Fruit fly (Drosophila melanogaster) ovary, adult (tissue): ENCODE results near the gene CG1316.

Experiments
- CG17801 ChIP-seq: fragments of 200-800 bp; optimal IDR thresholded peaks from 2 replicates; lab custom pipeline; 2019; ENCODE audit warnings: missing biosample characterization, mild to moderate bottlenecking, missing genetic modification characterization, moderate library complexity; ENCODE audit not compliant: partially characterized antibody

Gene CG1316

DNA sequence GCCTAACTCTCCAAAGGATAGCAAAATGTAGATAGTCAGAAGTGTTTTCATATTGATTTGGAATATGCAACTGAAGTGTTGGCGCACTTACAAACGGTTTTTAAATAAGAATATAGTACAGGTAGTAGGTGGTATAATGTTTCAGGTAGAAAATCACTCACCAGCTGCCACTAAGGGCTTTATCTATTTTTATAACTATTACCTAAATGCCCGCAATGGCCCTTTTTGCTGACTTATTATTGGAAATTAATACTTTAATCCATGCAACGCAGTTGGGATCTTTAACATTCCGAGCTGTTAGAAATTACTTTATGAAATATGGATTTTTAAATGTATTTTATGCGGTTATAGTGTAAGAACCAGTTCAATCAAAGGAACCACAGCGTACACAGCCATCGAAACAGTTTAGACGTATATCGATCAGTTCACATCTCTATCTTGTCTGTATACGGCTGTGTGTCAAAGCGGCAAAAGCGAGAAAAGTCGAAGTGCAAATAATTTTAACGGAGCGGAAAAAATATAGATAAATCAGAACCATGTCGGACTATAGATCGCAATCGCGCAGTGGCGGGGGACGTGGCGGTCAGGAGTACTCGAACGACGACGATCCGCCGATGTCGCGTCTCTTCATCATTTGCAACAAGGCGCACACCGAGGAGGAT is at the start of gene CG1316, which contains the start of gene srw:
Gene CG1316 (plus strand): TSS at position 424 of the 662 bp plus-strand sequence.
Gene srw (minus strand): TSS at position 51 of the 662 bp plus-strand sequence.
- TF ChIP-seq CG17801 (GFP tag; lab: Kevin White, UChicago) = peak; percentile 47

DNA sequence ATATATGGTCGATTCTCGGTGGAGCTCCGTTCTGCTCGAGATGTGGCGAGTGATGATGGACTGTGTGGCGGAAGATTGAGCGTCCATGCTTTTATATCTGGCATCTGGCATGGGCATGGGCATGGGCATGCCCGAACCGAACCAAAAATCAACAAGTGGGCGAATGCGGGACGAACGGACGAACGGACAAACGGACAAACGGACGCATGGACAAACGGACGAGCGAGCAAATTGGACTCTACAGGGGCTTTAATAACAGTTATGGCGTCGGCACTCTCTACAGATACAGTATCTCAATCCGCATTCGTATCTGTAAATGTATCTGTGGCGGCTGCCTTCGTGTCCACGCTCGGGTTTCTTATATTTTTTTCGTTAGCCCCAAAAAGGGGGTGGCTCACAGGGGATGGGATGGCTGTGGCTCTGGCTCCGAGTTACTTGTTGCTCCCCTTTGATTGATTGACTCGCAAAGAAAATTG is 47.5 kb upstream of the CG1316 start, which contains the start of gene ImpL2:
Gene ImpL2 (minus strand): TSS at position 51 of the 476 bp plus-strand sequence.
- TF ChIP-seq CG17801 (GFP tag; lab: Kevin White, UChicago) = no peak

DNA sequence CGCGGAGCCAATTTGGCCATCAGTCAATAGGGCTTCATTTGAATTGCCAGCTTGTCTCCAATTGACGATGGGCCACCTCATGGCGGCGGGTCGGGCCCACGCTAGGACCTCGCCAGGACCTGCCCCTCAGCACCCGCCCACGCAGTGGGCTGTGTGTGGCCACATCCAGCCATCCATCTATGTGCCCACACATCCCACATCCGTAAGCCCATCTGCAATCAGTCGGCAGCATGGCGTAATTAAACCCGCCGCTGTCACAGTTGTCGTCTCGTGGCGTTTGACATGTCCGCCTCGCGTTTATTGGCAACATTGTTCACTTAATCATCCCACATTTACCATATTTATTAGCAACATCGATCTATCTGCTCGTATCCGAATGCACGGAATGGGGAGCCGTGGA is 45.5 kb upstream of the CG1316 start:
- TF ChIP-seq CG17801 (GFP tag; lab: Kevin White, UChicago) = no peak

DNA sequence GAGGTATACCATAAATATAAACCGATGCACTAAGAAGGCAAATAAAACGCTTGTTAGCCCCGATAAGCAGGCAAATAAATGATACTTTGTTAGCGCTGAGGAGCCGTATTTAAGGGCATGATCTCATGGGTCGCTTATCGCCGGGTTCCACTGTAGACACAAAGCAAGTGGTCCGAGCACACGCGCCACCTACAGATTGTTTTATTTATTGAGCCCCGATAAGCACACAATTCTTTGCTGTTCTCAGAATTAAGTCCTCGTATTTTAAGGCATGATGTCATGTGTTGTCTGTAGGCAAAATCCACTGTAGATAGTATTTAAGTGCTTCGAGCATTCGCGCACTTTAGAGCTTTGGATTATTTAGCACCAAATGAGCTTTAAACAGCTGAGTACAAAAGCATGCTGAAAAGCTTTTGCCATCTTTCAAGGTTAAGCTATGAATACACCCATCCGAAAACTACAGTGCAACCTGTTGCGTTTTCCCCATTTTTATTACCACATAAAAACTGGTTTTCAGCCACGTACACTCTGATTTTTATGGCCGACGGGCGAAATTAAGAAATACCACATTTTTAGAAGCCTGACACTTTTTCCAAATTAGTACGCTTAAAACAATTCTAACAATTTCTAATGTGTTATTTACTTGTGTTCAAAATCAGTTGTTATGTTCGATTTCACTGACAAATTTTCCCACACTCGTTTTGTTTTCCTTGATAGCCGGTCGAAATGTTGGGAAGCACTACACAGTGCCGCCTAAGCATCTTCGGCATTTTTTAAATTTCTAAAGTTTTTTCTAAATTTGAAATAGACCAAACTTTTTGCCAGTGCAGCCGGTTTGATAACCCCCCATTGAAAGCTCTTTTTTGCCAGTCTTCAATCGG is 44.0 kb upstream of the CG1316 start, which contains the start of gene Sqor:
Gene Sqor (plus strand): TSS at position 732 of the 881 bp plus-strand sequence.
- peak; percentile 83 for TF ChIP-seq CG17801 (GFP tag; lab: Kevin White, UChicago)

DNA sequence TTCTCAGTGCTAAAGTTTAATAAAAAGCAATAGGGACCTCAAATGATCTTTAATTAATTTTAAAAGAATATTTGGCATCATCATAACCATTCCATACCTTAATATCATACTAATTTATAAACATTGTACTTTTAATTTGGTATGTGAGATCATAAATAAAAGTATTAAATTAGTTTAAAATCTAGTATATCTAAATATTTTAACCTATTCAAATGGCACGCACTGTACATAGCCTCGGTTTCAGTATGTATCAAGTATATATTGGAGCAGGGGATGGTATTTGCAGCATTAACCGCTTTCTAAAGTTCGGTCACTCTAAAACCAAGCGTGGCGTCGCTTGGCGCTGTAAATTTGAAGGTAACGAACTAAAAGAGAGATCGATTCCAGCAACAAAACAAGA is 41.2 kb upstream of the CG1316 start, which contains the start of gene pav:
Gene pav (plus strand): TSS at position 307 of the 400 bp plus-strand sequence.
- TF ChIP-seq CG17801 (GFP tag; lab: Kevin White, UChicago) = peak; percentile 6

DNA sequence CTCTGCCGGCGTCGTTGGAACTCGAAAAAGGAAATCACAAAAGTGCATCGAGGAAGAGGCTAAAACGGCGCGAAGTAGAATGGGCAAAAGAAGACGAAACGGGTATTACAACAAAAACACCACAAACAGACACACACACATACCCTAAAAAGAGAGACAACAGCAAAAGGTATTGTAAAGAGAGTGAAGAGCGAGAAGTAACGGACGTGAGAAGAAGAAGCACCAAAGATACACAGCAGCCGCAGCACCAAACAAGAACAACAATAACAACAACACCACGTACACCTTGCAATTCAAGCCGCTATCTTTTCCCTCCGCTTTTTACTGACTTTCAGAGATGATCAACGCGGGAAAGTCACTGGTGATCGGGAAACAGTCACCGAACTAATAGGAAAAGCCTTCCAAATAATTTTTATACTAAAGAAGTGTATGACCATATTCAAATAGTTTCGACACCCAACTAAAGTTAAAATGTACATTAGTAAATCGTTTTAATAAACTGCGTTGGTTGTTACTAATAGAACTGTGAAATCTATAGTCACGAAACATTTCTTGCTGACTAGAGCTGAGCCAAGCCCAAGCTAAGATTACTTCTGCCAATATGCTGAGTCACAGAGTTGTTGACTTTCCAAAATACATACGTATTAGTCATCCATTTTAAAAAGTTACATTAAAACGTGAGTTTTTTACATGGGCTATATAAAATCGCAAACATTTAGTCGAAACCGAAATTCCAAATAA is 31.4 kb upstream of the CG1316 start:
- peak; percentile 20 for TF ChIP-seq CG17801 (GFP tag; lab: Kevin White, UChicago)

DNA sequence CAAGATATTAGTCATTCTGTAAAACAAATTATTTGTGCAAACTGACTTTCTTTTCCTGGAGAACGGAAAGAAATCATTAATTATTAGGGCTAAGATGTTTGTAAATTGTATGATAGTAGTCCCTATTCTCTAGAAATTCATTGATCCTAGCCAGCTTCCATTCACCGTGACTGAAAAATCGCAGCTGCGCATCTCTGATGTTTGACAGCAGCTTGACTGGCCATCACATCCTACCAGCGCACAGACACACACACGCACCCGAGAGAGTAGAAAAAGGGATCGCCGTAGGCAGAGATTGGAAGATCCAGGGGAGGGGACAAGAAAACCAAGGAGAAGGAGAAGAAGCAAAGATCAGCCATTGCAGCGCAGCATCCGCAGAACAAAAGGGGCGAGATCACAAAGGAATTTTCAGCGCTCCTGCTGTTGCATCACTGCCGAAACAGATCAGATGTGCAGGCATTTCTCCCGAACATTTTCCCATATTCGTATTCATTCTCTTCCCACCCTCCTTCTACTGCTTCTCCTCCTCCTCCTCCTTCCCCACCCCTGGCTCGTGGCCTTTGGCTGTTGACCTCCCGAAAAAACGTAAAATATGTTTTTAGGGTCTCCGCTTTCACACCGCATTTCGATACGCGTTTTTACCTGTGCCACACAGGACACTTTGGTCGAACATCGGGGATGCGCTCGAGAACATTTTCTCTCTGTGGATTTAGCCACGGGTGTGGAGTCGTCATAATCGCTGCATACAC is 30.6 kb upstream of the CG1316 start:
- TF ChIP-seq CG17801 (GFP tag; lab: Kevin White, UChicago) = no peak

DNA sequence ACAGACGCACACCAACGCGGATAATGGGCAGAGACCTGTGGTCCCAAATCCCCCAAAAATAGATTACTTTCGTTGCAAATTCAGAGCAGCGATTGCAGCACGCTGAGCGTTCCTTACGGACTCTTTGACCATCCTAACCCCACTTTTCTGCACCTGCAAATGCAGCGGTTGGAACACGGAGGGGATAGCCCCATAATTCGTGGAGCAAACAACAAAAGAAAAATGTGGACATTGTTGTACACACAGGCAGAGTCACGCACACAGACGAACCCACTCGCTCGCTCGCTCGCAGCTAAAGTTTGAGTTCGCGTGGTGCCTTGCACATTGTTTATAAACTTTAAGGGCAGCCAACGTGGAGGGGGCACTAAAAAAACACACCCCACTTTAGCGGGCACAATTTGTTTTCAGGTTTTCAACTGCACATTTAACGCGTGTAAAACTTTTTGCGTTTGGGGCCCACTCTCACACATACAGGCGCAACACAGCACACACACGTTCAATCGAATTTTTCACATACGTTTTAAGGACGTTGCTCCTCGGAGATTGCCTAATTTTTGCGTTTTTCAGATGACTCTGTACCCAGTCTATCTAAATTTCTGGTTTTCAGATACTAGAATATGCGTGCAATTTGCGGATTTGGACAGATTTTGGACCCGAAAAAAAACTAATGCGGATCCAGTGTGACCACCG is 29.9 kb upstream of the CG1316 start:
- TF ChIP-seq CG17801 (GFP tag; lab: Kevin White, UChicago) = no peak

DNA sequence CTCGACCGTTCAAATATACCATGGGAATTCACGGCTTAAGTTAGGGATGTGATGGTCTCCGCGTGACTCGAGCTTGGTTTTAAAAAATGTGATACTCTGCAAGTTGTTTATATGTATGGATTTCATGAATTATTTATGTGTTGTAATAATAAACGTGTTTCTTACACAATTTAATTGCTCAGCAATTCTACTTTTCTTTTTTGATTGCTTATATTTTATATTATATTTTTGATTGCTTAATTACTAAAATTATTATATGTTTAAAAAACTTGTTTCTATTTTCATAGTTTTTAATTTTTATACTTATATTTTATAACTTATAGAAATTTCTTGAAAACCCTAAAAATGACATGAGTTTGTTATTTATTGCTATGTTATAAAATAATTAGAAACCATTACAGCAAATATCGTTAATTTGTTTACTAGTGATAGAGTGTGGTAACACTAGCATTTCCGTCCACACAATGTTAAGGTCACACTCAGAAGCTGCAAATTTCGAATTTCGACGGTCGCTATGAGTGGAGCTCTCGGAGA is 29.3 kb upstream of the CG1316 start, which contains the start of the genes ago and CG1265:
Gene ago (minus strand): TSS at position 6 of the 534 bp plus-strand sequence.
Gene CG1265 (plus strand): TSS at position 476 of the 534 bp plus-strand sequence.
- TF ChIP-seq CG17801 (GFP tag; lab: Kevin White, UChicago) = peak; percentile 32

DNA sequence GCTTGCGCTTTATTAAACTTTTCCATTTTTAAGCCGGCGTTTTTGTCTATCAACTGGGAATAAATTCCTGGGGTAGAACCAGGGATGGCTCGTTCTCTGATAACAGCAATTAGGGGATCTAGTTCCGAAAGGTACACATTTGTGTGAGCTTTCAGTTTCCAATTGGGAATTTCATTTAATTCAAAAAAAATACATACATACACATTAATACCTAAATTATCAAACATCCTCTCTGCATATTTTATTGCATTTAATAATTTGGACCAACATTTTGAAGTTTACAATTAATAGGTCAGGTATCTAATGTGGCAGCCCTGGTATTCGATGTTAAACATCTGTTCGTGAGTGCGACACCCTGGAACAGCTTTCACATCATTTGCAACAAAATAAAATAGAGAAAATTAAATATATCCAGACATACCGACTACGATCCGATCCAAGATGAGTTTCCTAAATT is 24.5 kb upstream of the CG1316 start, which contains the start of the genes CG15011 and CG1309:
Gene CG15011 (minus strand): TSS at position 51 of the 457 bp plus-strand sequence.
Gene CG1309 (plus strand): TSS at position 329 of the 457 bp plus-strand sequence.
- TF ChIP-seq CG17801 (GFP tag; lab: Kevin White, UChicago) = peak; percentile 83

DNA sequence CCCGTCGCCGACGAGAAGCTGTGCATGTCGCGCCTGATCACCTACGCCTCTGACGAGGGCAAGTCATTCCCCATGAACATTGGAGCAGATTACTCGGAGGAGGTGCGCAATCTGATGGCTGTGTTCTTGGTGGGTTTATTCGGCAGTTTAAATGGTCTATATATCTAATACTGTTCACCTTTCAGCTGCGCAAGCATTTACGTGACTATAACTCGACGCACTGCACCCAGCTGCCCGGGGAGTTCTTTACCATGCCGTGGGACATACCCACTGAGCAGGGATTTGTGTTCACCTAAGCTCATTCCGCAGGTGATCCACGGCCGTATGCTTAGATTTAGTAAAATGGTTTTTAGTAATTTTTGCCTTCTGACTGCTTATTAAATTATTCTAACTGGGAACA is 22.5 kb upstream of the CG1316 start:
- TF ChIP-seq CG17801 (GFP tag; lab: Kevin White, UChicago) = no peak

DNA sequence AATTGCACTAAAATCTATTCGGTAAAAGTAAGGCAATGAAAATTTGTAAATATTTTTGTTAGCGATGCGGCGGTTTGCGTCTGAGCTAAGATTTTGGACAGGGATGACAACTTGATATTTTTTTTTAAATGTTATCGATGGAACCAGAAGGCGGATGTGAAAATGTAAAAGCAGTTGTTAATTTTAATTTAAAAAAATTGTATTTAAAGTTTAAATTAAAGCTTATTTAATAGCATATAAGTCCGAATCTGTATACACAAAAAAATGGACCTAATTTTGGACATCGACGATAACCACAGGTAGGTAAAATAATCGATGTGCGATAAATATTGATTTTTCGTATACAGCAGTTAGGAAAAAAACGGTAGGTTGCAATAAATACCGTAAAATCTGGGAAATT is 21.3 kb upstream of the CG1316 start, which contains the start of the genes CG11586 and VhaM9.7-a:
Gene CG11586 (minus strand): TSS at position 87 of the 400 bp plus-strand sequence.
Gene VhaM9.7-a (plus strand): TSS at position 322 of the 400 bp plus-strand sequence.
- TF ChIP-seq CG17801 (GFP tag; lab: Kevin White, UChicago) = peak; percentile 15
